Worm (Caenorhabditis elegans): Measurements from ENCODE around the gene Y43F4B.10.
"Not testable (repeated sequence)": the region's sequence is repeated elsewhere in the genome, so short reads cannot be mapped to it uniquely, and the experiment has no call there.

- TF ChIP-seq nhr-11 (tag; optimal IDR thresholded peaks at IDR 0.05); unc-62 (GFP tag; optimal IDR thresholded peaks at IDR 0.05); fkh-10 (GFP tag; optimal IDR thresholded peaks at IDR 0.05); aly-2 (tag; optimal IDR thresholded peaks at IDR 0.05); nfya-1 (tag; optimal IDR thresholded peaks at IDR 0.05; ENCODE audit: insufficient read depth); zag-1 (tag; optimal IDR thresholded peaks at IDR 0.05); snpc-4 (tag; optimal IDR thresholded peaks at IDR 0.05); pqm-1 (tag; optimal IDR thresholded peaks at IDR 0.05); fkh-2 (tag; optimal IDR thresholded peaks at IDR 0.05); ztf-11 (tag; optimal IDR thresholded peaks at IDR 0.05); fos-1 (tag; optimal IDR thresholded peaks at IDR 0.05); pha-4 (tag; optimal IDR thresholded peaks at IDR 0.05): not testable (repeated sequence)
These were observed 20.8 kb upstream of the Y43F4B.10 start, which contains the start of gene set-25 for ce11 chrIII:13292971-13293514.
